Worm (Caenorhabditis elegans): ENCODE results near the gene Y53F4B.20.

The Y53F4B.20 gene

ce11 chrII:15043850-15044249 lies 40.4 kb upstream of the Y53F4B.20 start:
- TF ChIP-seq ctbp-1 (GFP tag; IDR thresholded peaks at IDR 0.05) (peak; percentile 74; the same call in 1 of the 2 replicates), mdl-1 (tag; optimal IDR thresholded peaks at IDR 0.05) (peak in 1 of 2 experiments; percentile 3), rbr-2 (tag; optimal IDR thresholded peaks at IDR 0.05) (peak; percentile 7), dmd-6 (GFP tag; IDR thresholded peaks at IDR 0.05) (peak; percentile 59), tra-1 (GFP tag; IDR thresholded peaks at IDR 0.05) (peak; percentile 50; the same call in 1 of the 2 replicates), hlh-30 (tag; optimal IDR thresholded peaks at IDR 0.05; ENCODE audit: insufficient read depth) (peak; percentile 15), aha-1 (tag) (peak; percentile 64), mdt-29 (GFP tag; IDR thresholded peaks at IDR 0.05) (peak; percentile 51; the same call in 1 of the 2 replicates), set-16 (GFP tag; IDR thresholded peaks at IDR 0.05) (peak; percentile 35), hmg-1.1 (GFP tag; IDR thresholded peaks at IDR 0.05) (peak; percentile 74; the same call in 1 of the 2 replicates), ceh-20 (GFP tag; IDR thresholded peaks at IDR 0.05) (peak; percentile 74)

ce11 chrII:15058282-15058681 lies 26.0 kb upstream of the Y53F4B.20 start, which contains the start of gene Y53F4B.17:
Gene Y53F4B.17, plus strand, starts transcription at chrII:15058656.
- TF ChIP-seq Y105C5A.15 (GFP tag; IDR thresholded peaks at IDR 0.05) (no peak), Y75B8A.6 (GFP tag; IDR thresholded peaks at IDR 0.05) (no peak), set-16 (GFP tag; IDR thresholded peaks at IDR 0.05) (peak; percentile 97)

ce11 chrII:15071571-15071970 lies 12.7 kb upstream of the Y53F4B.20 start, which contains the start of gene Y53F4B.18:
Gene Y53F4B.18, minus strand, starts transcription at chrII:15071671.
- TF ChIP-seq T20F7.1 (GFP tag; optimal IDR thresholded peaks at IDR 0.05) (no peak), pqm-1 (tag; optimal IDR thresholded peaks at IDR 0.05) (no peak), nhr-76 (tag; optimal IDR thresholded peaks at IDR 0.05) (no peak)

ce11 chrII:15074760-15075159 lies 9.5 kb upstream of the Y53F4B.20 start:
- no peak for TF ChIP-seq nhr-11 (tag; optimal IDR thresholded peaks at IDR 0.05)
- TF ChIP-seq T26A8.4 (GFP tag; IDR thresholded peaks at IDR 0.05) = no peak
- TF ChIP-seq lir-3 (tag; optimal IDR thresholded peaks at IDR 0.05) = no peak
- no peak for TF ChIP-seq madf-9 (GFP tag; conservative IDR thresholded peaks at IDR 0.05)
- no peak for TF ChIP-seq snpc-4 (tag; optimal IDR thresholded peaks at IDR 0.05)
- TF ChIP-seq lin-39 (tag; optimal IDR thresholded peaks at IDR 0.05) = no peak
- no peak for TF ChIP-seq ces-1 (GFP tag; optimal IDR thresholded peaks at IDR 0.05)
- peak; percentile 63 for TF ChIP-seq dve-1 (tag; optimal IDR thresholded peaks at IDR 0.05; ENCODE audit: insufficient read depth)
- no peak for TF ChIP-seq mxl-2 (GFP tag; conservative IDR thresholded peaks at IDR 0.05)
- no peak for TF ChIP-seq ZK546.5 (tag; optimal IDR thresholded peaks at IDR 0.05)
- TF ChIP-seq mdl-1 (tag; optimal IDR thresholded peaks at IDR 0.05) = no peak
- TF ChIP-seq unc-130 (GFP tag; optimal IDR thresholded peaks at IDR 0.05) = no peak
- no peak for TF ChIP-seq zip-11 (GFP tag; IDR thresholded peaks at IDR 0.05)
- no peak for TF ChIP-seq attf-4 (tag; optimal IDR thresholded peaks at IDR 0.05)
- TF ChIP-seq hlh-11 (tag; optimal IDR thresholded peaks at IDR 0.05) = no peak
- TF ChIP-seq fkh-10 (GFP tag; optimal IDR thresholded peaks at IDR 0.05) = no peak
- TF ChIP-seq tag-97 (GFP tag; IDR thresholded peaks at IDR 0.05) = no peak
- no peak for TF ChIP-seq dpl-1 (GFP tag; optimal IDR thresholded peaks at IDR 0.05)
- TF ChIP-seq ctbp-1 (GFP tag; IDR thresholded peaks at IDR 0.05) = no peak
- no peak for TF ChIP-seq daf-16 (GFP tag; optimal IDR thresholded peaks at IDR 0.05)
- TF ChIP-seq daf-16 (tag; optimal IDR thresholded peaks at IDR 0.05) = peak; percentile 79
- peak; percentile 2 for TF ChIP-seq lin-13 (GFP tag; optimal IDR thresholded peaks at IDR 0.05)
- TF ChIP-seq zfp-2 (tag; optimal IDR thresholded peaks at IDR 0.05) = no peak
- TF ChIP-seq ceh-28 (tag; optimal IDR thresholded peaks at IDR 0.05) = no peak
- TF ChIP-seq nhr-48 (tag; optimal IDR thresholded peaks at IDR 0.05) = no peak
- peak; percentile 53 for TF ChIP-seq nhr-77 (tag; optimal IDR thresholded peaks at IDR 0.05)
- no peak for TF ChIP-seq sdz-12 (GFP tag; optimal IDR thresholded peaks at IDR 0.05)
- no peak for TF ChIP-seq daf-19 (GFP tag; conservative IDR thresholded peaks at IDR 0.05)
- TF ChIP-seq daf-12 (tag; optimal IDR thresholded peaks at IDR 0.05) = no peak
- no peak for TF ChIP-seq ceh-82 (tag; optimal IDR thresholded peaks at IDR 0.05)
- TF ChIP-seq spr-1 (tag; optimal IDR thresholded peaks at IDR 0.05) = no peak
- no peak for TF ChIP-seq ceh-44 (GFP tag; IDR thresholded peaks at IDR 0.05)
- no peak for TF ChIP-seq nhr-25 (tag; optimal IDR thresholded peaks at IDR 0.05; ENCODE audit: borderline replicate concordance, insufficient read depth)

Measured in whole organism, L4 larva.